Worm (Caenorhabditis elegans) whole organism, L1 larva: ENCODE data around the gene F46B6.2.

ENCODE experiments used
- C34B4.2 ChIP-seq: sonication (generic microtip); optimal IDR thresholded peaks from 2 replicates; lab custom pipeline; 2017; ENCODE audit warnings: mild to moderate bottlenecking, missing genetic modification characterization, missing compliant biosample characterization
- dpl-1 ChIP-seq, 3 experiments: fragments of 150-350 bp in 2 of 3; sonication (generic microtip) in 1 of 3; optimal IDR thresholded peaks; 2 replicates each; lab custom pipeline; 2014 to 2017; ENCODE audit warnings: missing biosample characterization in 3 of 3, missing genetic modification characterization in 3 of 3, missing genetic modification reagents in 3 of 3
- efl-1 ChIP-seq, 4 experiments: fragments of 150-350 bp; optimal IDR thresholded peaks in 3 of 4; peaks in 1 of 4; 1 replicate in 1 of 4; 2 replicates in 3 of 4; lab custom pipeline; 2014; ENCODE audit warnings: missing biosample characterization in 2 of 4, missing genetic modification characterization in 2 of 4, missing genetic modification reagents in 2 of 4
- lin-39 ChIP-seq: fragments of 150-350 bp; optimal IDR thresholded peaks from 2 replicates; lab custom pipeline; 2014; ENCODE audit warnings: missing biosample characterization, missing genetic modification reagents, missing genetic modification characterization
- nhr-11 ChIP-seq: fragments of 150-350 bp; optimal IDR thresholded peaks from 2 replicates; lab custom pipeline; 2014; ENCODE audit warnings: missing biosample characterization, missing genetic modification characterization
- nhr-47 ChIP-seq: sonication (generic microtip); optimal IDR thresholded peaks from 2 replicates; lab custom pipeline; 2016; ENCODE audit warnings: mild to moderate bottlenecking, missing genetic modification characterization, moderate library complexity, missing compliant biosample characterization
- pqm-1 ChIP-seq: sonication (generic microtip); optimal IDR thresholded peaks from 3 replicates; lab custom pipeline; 2017; ENCODE audit warnings: missing biosample characterization, missing genetic modification characterization
- rnt-1 ChIP-seq: sonication (generic microtip); optimal IDR thresholded peaks from 2 replicates; lab custom pipeline; 2016; ENCODE audit warnings: mild to moderate bottlenecking, missing genetic modification characterization, moderate library complexity, missing compliant biosample characterization
- snu-23 ChIP-seq: sonication (generic microtip); optimal IDR thresholded peaks from 2 replicates; lab custom pipeline; 2016; ENCODE audit warnings: missing genetic modification characterization, missing compliant biosample characterization
- ztf-4 ChIP-seq: fragments of 150-350 bp; optimal IDR thresholded peaks from 2 replicates; lab custom pipeline; 2014; ENCODE audit warnings: missing biosample characterization, missing genetic modification characterization

F46B6.2 gene

DNA sequence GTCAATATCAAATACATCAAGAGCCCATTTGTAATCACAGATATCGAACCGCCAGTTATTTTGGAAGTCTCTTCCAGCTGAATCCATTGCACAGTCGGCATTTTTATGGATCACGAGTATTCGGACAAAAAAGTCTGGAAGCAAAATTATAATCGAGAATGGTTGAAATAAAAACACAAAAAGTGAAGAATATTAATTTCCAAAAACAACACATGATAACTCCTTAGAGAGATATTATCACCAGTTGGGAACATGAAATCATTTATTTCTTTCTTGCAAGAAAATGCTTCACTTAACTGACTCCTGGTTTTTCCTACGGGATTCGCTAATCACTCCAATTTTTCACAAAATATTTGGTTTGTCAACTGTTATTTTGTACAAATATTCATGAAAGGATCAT is 52.1 kb downstream of the F46B6.2 start, which contains the start of gene str-2:
TSS of gene str-2 (minus strand) at position 101 of the 400 bp plus-strand sequence.
- no peak for TF ChIP-seq snu-23
- no peak for TF ChIP-seq nhr-47
- TF ChIP-seq rnt-1 (tag; lab: Kevin White, UChicago), result no peak
- no peak for TF ChIP-seq nhr-11
- no peak for TF ChIP-seq lin-39
- no peak for TF ChIP-seq C34B4.2 (tag; lab: Kevin White, UChicago)
- no peak for TF ChIP-seq efl-1 (optimal IDR thresholded peaks at IDR 0.05; lab: Kevin White, UChicago)
- TF ChIP-seq efl-1 (GFP tag; optimal IDR thresholded peaks at IDR 0.05 in 1 of 2; lab: Kevin White, UChicago), result no peak
- TF ChIP-seq ztf-4 (tag; lab: Kevin White, UChicago), result no peak
- no peak for TF ChIP-seq dpl-1 (GFP tag; optimal IDR thresholded peaks at IDR 0.05; lab: Kevin White, UChicago)
- TF ChIP-seq pqm-1, result no peak
- TF ChIP-seq, all 84 proteins: peak for 0
